Fruit fly (Drosophila melanogaster): Measurements from ENCODE around the gene CG7330.

- TF ChIP-seq CTCF (optimal IDR thresholded peaks at IDR 0.05) (no peak), CG8478 (optimal IDR thresholded peaks at IDR 0.05) (no peak)
Observed at dm6 chr3L:18187472-18188089, 38.9 kb downstream of the CG7330 start.

Data from S2 (cell line).